Fruit fly (Drosophila melanogaster): ENCODE data around the gene CG46339.

The CG46339 gene

DNA sequence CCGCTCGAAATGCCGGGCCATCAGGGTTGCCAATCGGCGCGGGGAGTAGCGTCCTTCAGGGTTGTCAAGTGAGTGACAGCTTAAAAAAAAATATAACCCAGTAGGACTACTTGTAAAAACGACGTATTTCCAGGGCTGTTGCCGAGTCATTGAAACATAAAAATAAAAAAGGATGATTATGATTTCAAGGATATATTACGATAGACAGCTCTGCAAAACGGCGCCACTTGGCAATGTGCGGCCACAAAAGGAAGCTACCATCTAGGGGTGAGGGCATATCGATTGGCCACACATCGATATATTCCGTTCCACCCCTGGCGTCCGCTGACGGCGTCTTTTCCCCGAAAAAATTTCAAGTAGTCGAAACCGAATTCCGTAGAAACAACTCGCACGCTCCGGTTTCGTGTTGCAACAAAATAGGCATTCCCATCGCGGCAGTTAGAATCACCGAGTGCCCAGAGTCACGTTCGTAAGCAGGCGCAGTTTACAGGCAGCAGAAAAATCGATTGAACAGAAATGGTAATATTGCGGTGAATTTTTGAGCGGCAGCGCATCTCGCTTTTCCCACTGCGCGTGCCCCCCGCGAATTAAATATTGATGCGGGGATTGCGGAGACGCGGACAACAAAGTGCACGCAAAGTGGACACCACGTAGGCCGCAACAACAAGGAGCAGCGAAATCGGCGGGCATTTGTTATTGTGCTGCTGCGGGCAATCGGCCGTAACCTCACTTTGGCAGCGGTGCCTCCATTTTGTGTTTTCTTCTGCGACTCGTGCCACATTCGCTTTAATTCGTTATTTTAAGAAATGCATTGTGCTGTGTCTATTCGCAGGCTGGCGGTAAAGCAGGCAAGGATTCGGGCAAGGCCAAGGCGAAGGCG, 48.7 kb upstream of the CG46339 start, which contains the start of the genes ball and His2Av (continued):
- TF ChIP-seq Trl (optimal IDR thresholded peaks at IDR 0.05) (no peak), Trl (GFP tag; optimal IDR thresholded peaks at IDR 0.05) (peak; percentile 94), trem (tag; optimal IDR thresholded peaks at IDR 0.05) (peak; percentile 89), CG5180 (GFP tag; optimal IDR thresholded peaks at IDR 0.05) (peak; percentile 44), CG9609 (GFP tag; optimal IDR thresholded peaks at IDR 0.05) (peak; percentile 89), mam (GFP tag; optimal IDR thresholded peaks at IDR 0.05) (peak; percentile 91), ap (GFP tag; IDR thresholded peaks at IDR 0.05) (peak; percentile 57; the same call in 1 of the 2 replicates), pzg (GFP tag; optimal IDR thresholded peaks at IDR 0.05) (peak; percentile 94), Stat92E (GFP tag; optimal IDR thresholded peaks at IDR 0.05) (peak in 1 of 3 experiments; percentile 93), crol (GFP tag; IDR thresholded peaks at IDR 0.05) (peak; percentile 38), Fer2 (tag; optimal IDR thresholded peaks at IDR 0.05) (peak; percentile 39), trh (GFP tag; optimal IDR thresholded peaks at IDR 0.05) (peak; percentile 64), CG32532 (GFP tag; IDR thresholded peaks at IDR 0.05) (peak; percentile 91), CG6683 (GFP tag; optimal IDR thresholded peaks at IDR 0.05) (peak; percentile 61), ken (GFP tag; IDR thresholded peaks at IDR 0.05) (peak; percentile 76), danr (GFP tag; IDR thresholded peaks at IDR 0.05) (no peak), CG7357 (GFP tag; IDR thresholded peaks at IDR 0.05) (0 out of 3 replicates have a peak, but pooled peaks have one; percentile 27), CG31441 (GFP tag; IDR thresholded peaks at IDR 0.05) (peak; percentile 71), CG33213 (GFP tag; optimal IDR thresholded peaks at IDR 0.05) (peak; percentile 94), az2 (GFP tag; optimal IDR thresholded peaks at IDR 0.05) (peak; percentile 90), CG13894 (tag; optimal IDR thresholded peaks at IDR 0.05) (peak; percentile 82), CG2889 (GFP tag; IDR thresholded peaks at IDR 0.05) (peak; percentile 82), ems (GFP tag; optimal IDR thresholded peaks at IDR 0.05) (peak; percentile 88), Blimp-1 (GFP tag; optimal IDR thresholded peaks at IDR 0.05) (peak; percentile 76), kah (GFP tag; optimal IDR thresholded peaks at IDR 0.05) (peak; percentile 28), pho (GFP tag; optimal IDR thresholded peaks at IDR 0.05) (peak; percentile 91), Asciz (GFP tag; optimal IDR thresholded peaks at IDR 0.05) (peak; percentile 28), CG7786 (GFP tag; optimal IDR thresholded peaks at IDR 0.05) (peak; percentile 89), CG12236 (GFP tag; optimal IDR thresholded peaks at IDR 0.05) (peak; percentile 75), CG7928 (GFP tag; optimal IDR thresholded peaks at IDR 0.05) (peak; percentile 91), gce (GFP tag; IDR thresholded peaks at IDR 0.05) (peak; percentile 67), usp (GFP tag; optimal IDR thresholded peaks at IDR 0.05) (no peak), kay (GFP tag; optimal IDR thresholded peaks at IDR 0.05) (peak; percentile 49), CG3281 (GFP tag; optimal IDR thresholded peaks at IDR 0.05) (peak; percentile 70), E2f1 (GFP tag; IDR thresholded peaks at IDR 0.05) (peak; percentile 83), p53 (GFP tag; optimal IDR thresholded peaks at IDR 0.05) (peak; percentile 82), CG4820 (GFP tag; optimal IDR thresholded peaks at IDR 0.05) (peak; percentile 81), Lim3 (GFP tag; IDR thresholded peaks at IDR 0.05) (no peak), pfk (GFP tag; optimal IDR thresholded peaks at IDR 0.05) (no peak), ftz-f1 (GFP tag; optimal IDR thresholded peaks at IDR 0.05) (peak; percentile 76), tll (GFP tag; optimal IDR thresholded peaks at IDR 0.05) (peak in 1 of 2 experiments; percentile 51), CG9437 (GFP tag; optimal IDR thresholded peaks at IDR 0.05) (peak; percentile 6), gcm2 (GFP tag; optimal IDR thresholded peaks at IDR 0.05) (peak; percentile 53), Oli (tag; optimal IDR thresholded peaks at IDR 0.05) (peak; percentile 63), CG2199 (GFP tag; IDR thresholded peaks at IDR 0.05) (0 out of 3 replicates have a peak, but pooled peaks have one; percentile 29), CG11695 (GFP tag; IDR thresholded peaks at IDR 0.05) (peak; percentile 73), Aef1 (GFP tag; IDR thresholded peaks at IDR 0.05) (peak; percentile 76), CG5245 (GFP tag; optimal IDR thresholded peaks at IDR 0.05) (peak; percentile 81), Dref (GFP tag; IDR thresholded peaks at IDR 0.05) (peak; percentile 98)
